Worm (Caenorhabditis elegans) whole organism, young adult: ENCODE measurements around the gene lelo-3.
A peak's percentile ranks its signal among the peaks of the same experiment; 100 is the strongest.

ENCODE experiments used
- B0035.1 ChIP-seq: sonication (generic microtip); optimal IDR thresholded peaks from 2 replicates; lab custom pipeline; 2016; ENCODE audit warnings: missing genetic modification characterization, mild to moderate bottlenecking, missing compliant biosample characterization, missing genotype, missing genetic modification reagents
- D2030.7 ChIP-seq: fragments of 200-800 bp; sonication (Bioruptor generic); IDR thresholded peaks from 2 replicates; pipeline ENCODE4 v1.3.6; 2022; ENCODE audit warnings: missing genetic modification reagents, missing genetic modification characterization, missing compliant biosample characterization
- F23B12.7 ChIP-seq: sonication (generic microtip); optimal IDR thresholded peaks from 2 replicates; lab custom pipeline; 2017; ENCODE audit warnings: missing genetic modification characterization, mild to moderate bottlenecking, missing compliant biosample characterization, antibody characterized with exemption, moderate library complexity; ENCODE audit not compliant: insufficient read depth
- F49E8.2 ChIP-seq: sonication (generic microtip); optimal IDR thresholded peaks from 3 replicates; lab custom pipeline; 2017; ENCODE audit warnings: missing genetic modification characterization, mild to moderate bottlenecking, missing compliant biosample characterization, antibody characterized with exemption, moderate library complexity; ENCODE audit not compliant: insufficient read depth
- F57A8.1 ChIP-seq: fragments of 200-800 bp; sonication (Bioruptor generic); optimal IDR thresholded peaks from 2 replicates; lab custom pipeline; 2018; ENCODE audit warnings: mild to moderate bottlenecking, missing genetic modification characterization, moderate library complexity, missing compliant biosample characterization
- T26A5.8 ChIP-seq: sonication (generic microtip); optimal IDR thresholded peaks from 2 replicates; lab custom pipeline; 2016; ENCODE audit warnings: missing genetic modification characterization, missing compliant biosample characterization
- Y53G8AR.9 ChIP-seq: fragments of 200-800 bp; sonication (Bioruptor generic); conservative IDR thresholded peaks from 2 replicates; pipeline ENCODE4 v1.3.6; 2022; ENCODE audit warnings: missing genetic modification reagents, missing genetic modification characterization, missing compliant biosample characterization
- Y56A3A.18 ChIP-seq: fragments of 200-800 bp; sonication (Bioruptor generic); IDR thresholded peaks from 2 replicates; pipeline ENCODE4 v1.3.6; 2022; ENCODE audit warnings: missing genetic modification reagents, missing genetic modification characterization, missing compliant biosample characterization
- Y67H2A.10 ChIP-seq: fragments of 200-800 bp; sonication (Bioruptor generic); conservative IDR thresholded peaks from 2 replicates; pipeline ENCODE4 v1.3.6; 2022; ENCODE audit warnings: missing genetic modification reagents, missing genetic modification characterization, missing compliant biosample characterization
- ZK185.1 ChIP-seq: sonication (generic microtip); optimal IDR thresholded peaks from 2 replicates; lab custom pipeline; 2016; ENCODE audit warnings: mild to moderate bottlenecking, missing genetic modification characterization, missing compliant biosample characterization; ENCODE audit not compliant: poor library complexity, severe bottlenecking
- ama-1 ChIP-seq, 3 experiments: fragments of 150-350 bp in 1 of 3; sonication (generic microtip) in 2 of 3; optimal IDR thresholded peaks; 2 replicates each; lab custom pipeline; 2014 to 2018; ENCODE audit warnings: missing biosample characterization in 2 of 3, missing genetic modification characterization in 2 of 3, missing genetic modification reagents in 2 of 3
- attf-5 ChIP-seq: fragments of 200-800 bp; sonication (Bioruptor generic); optimal IDR thresholded peaks from 2 replicates; lab custom pipeline; 2018; ENCODE audit warnings: mild to moderate bottlenecking, missing genetic modification characterization, missing compliant biosample characterization
- bed-1 ChIP-seq: fragments of 200-800 bp; sonication (Bioruptor generic); IDR thresholded peaks from 2 replicates; pipeline ENCODE4 v1.3.6; 2022; ENCODE audit warnings: missing genetic modification reagents, missing genetic modification characterization, missing compliant biosample characterization
- ceh-27 ChIP-seq: fragments of 200-800 bp; sonication (Bioruptor generic); optimal IDR thresholded peaks from 2 replicates; lab custom pipeline; 2018; ENCODE audit warnings: mild to moderate bottlenecking, missing genetic modification characterization, moderate library complexity, missing compliant biosample characterization
- ceh-79 ChIP-seq: sonication (generic microtip); optimal IDR thresholded peaks from 2 replicates; lab custom pipeline; 2017; ENCODE audit warnings: mild to moderate bottlenecking, missing genetic modification characterization, missing compliant biosample characterization
- die-1 ChIP-seq: sonication (generic microtip); optimal IDR thresholded peaks from 2 replicates; lab custom pipeline; 2016; ENCODE audit warnings: missing genotype, mild to moderate bottlenecking, missing genetic modification characterization, missing compliant biosample characterization
- dox-1 ChIP-seq: fragments of 200-800 bp; sonication (Bioruptor generic); IDR thresholded peaks from 2 replicates; pipeline ENCODE4 v1.3.6; 2022; ENCODE audit warnings: missing genetic modification reagents, missing genetic modification characterization, missing compliant biosample characterization
- gei-17 ChIP-seq: fragments of 200-800 bp; sonication (Bioruptor generic); optimal IDR thresholded peaks from 2 replicates; lab custom pipeline; 2018; ENCODE audit warnings: mild to moderate bottlenecking, missing genetic modification characterization, missing compliant biosample characterization
- hlh-26 ChIP-seq: fragments of 200-800 bp; sonication (Bioruptor generic); conservative IDR thresholded peaks from 2 replicates; pipeline ENCODE4 v1.3.6; 2022; ENCODE audit warnings: missing genetic modification reagents, missing genetic modification characterization, missing compliant biosample characterization
- hmg-1.2 ChIP-seq: fragments of 200-800 bp; sonication (Bioruptor generic); IDR thresholded peaks from 2 replicates; pipeline ENCODE4 v1.3.6; 2022; ENCODE audit warnings: missing genetic modification reagents, missing genetic modification characterization, missing compliant biosample characterization
- hsf-1 ChIP-seq: fragments of 200-800 bp; sonication (Bioruptor generic); IDR thresholded peaks from 2 replicates; pipeline ENCODE4 v1.3.6; 2022; ENCODE audit warnings: missing genetic modification reagents, missing genetic modification characterization, missing compliant biosample characterization
- lag-1 ChIP-seq: fragments of 200-800 bp; sonication (Bioruptor generic); IDR thresholded peaks from 2 replicates; pipeline ENCODE4 v1.3.6; 2022; ENCODE audit warnings: missing genetic modification reagents, missing genetic modification characterization, missing compliant biosample characterization
- lin-35 ChIP-seq, 3 experiments: fragments of 150-350 bp in 2 of 3; sonication (generic microtip) in 1 of 3; optimal IDR thresholded peaks; 2 replicates each; lab custom pipeline; 2014 to 2018; ENCODE audit warnings: missing biosample characterization in 3 of 3, missing genetic modification characterization in 3 of 3, missing genetic modification reagents in 3 of 3
- madf-10 ChIP-seq: sonication (generic microtip); optimal IDR thresholded peaks from 2 replicates; lab custom pipeline; 2016; ENCODE audit warnings: mild to moderate bottlenecking, missing genetic modification characterization, missing compliant biosample characterization
- mcd-1 ChIP-seq: fragments of 200-800 bp; sonication (Bioruptor generic); IDR thresholded peaks from 2 replicates; pipeline ENCODE4 v1.3.6; 2022; ENCODE audit warnings: missing genetic modification reagents, missing genetic modification characterization, missing compliant biosample characterization
- nfya-1 ChIP-seq: sonication (generic microtip); optimal IDR thresholded peaks from 2 replicates; lab custom pipeline; 2017; ENCODE audit warnings: antibody characterized with exemption, missing compliant biosample characterization, missing genetic modification characterization, borderline replicate concordance; ENCODE audit not compliant: insufficient read depth
- nhr-80 ChIP-seq: sonication (generic microtip); optimal IDR thresholded peaks from 2 replicates; lab custom pipeline; 2016; ENCODE audit warnings: missing genetic modification characterization, missing compliant biosample characterization
- pbrm-1 ChIP-seq: fragments of 200-800 bp; sonication (Bioruptor generic); IDR thresholded peaks from 2 replicates; pipeline ENCODE4 v1.3.6; 2022; ENCODE audit warnings: missing genetic modification reagents, missing genetic modification characterization, missing compliant biosample characterization
- rcor-1 ChIP-seq: fragments of 200-800 bp; sonication (Bioruptor generic); IDR thresholded peaks from 2 replicates; pipeline ENCODE4 v1.3.6; 2022; ENCODE audit warnings: missing genetic modification reagents, missing genetic modification characterization, missing compliant biosample characterization
- rec-8 ChIP-seq, 2 experiments: sonication (generic microtip); optimal IDR thresholded peaks; 2 replicates each; lab custom pipeline; 2016; ENCODE audit warnings: mild to moderate bottlenecking in 2 of 2, missing genetic modification characterization in 2 of 2, missing genetic modification reagents in 2 of 2, missing genotype in 2 of 2, missing biosample characterization in 1 of 2, missing compliant biosample characterization in 1 of 2, moderate library complexity in 1 of 2
- sdz-38 ChIP-seq: sonication (generic microtip); optimal IDR thresholded peaks from 2 replicates; lab custom pipeline; 2016; ENCODE audit warnings: missing genotype, missing genetic modification characterization, missing compliant biosample characterization
- unc-62 ChIP-seq: fragments of 150-350 bp; optimal IDR thresholded peaks from 2 replicates; lab custom pipeline; 2014; ENCODE audit warnings: missing biosample characterization, missing genetic modification reagents, missing genetic modification characterization
- zim-3 ChIP-seq: sonication (generic microtip); optimal IDR thresholded peaks from 2 replicates; lab custom pipeline; 2017; ENCODE audit warnings: mild to moderate bottlenecking, missing genetic modification characterization, moderate library complexity, missing compliant biosample characterization
- ztf-6 ChIP-seq: fragments of 200-800 bp; sonication (Bioruptor generic); IDR thresholded peaks from 2 replicates; pipeline ENCODE4 v1.3.6; 2022; ENCODE audit warnings: missing genetic modification reagents, missing genetic modification characterization, missing compliant biosample characterization

The lelo-3 gene

DNA sequence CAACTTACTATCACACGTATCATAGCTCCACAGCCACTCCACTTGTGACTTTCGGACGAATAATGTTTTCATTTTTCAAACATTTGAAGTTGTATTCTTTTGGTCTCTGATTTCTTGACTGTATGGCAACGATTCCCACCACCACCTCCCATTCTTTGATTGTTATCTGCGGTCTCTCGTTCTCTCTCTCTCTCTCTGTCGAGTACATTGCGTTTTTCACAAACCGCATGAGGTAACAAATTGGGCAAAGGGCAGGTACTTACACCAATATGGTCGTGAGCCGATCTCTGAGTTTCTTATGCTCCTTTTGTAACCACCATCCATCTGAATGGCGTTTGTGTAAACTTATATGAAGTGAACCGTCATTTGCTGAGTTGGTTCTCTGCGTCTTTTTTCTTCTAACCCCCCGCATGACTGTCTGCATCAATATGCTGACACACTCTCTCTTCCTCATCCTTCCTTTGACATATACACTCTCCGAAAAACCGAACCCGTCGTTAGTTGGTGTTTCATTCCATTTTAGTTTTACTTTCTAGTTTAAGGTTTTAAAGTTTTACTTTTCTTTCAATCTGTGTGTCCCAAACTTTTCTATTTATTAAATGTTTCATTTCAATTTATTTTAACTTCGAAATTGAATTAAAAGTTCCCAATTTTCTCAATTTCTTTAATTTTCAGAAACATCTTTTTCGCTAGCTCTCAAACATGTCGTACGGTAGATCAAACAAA is 35.4 kb upstream of the lelo-3 start, which contains the start of gene gln-1 (continued):
- no peak for TF ChIP-seq Y53G8AR.9 (GFP tag; lab: Robert Waterston, UW)
- peak; percentile 95 for TF ChIP-seq nhr-80 (tag; lab: Kevin White, UChicago)
- no peak for TF ChIP-seq pbrm-1 (GFP tag; lab: Robert Waterston, UW)
- TF ChIP-seq ZK185.1 = peak; percentile 4
- no peak for TF ChIP-seq mcd-1
- peak; percentile 5 for TF ChIP-seq madf-10
- no peak for TF ChIP-seq ceh-27 (GFP tag; lab: Kevin White, UChicago)
- no peak for TF ChIP-seq bed-1 (GFP tag; lab: Robert Waterston, UW)
- no peak for TF ChIP-seq sdz-38
- TF ChIP-seq F57A8.1 = no peak
- 0 out of 2 replicates have a peak, but pooled peaks have one; percentile 53 for TF ChIP-seq dox-1
- peak; percentile 35; the same call in 1 of the 2 replicates for TF ChIP-seq hmg-1.2 (GFP tag; lab: Robert Waterston, UW)
- TF ChIP-seq zim-3 (tag; lab: Kevin White, UChicago) = no peak
- no peak for TF ChIP-seq F23B12.7

DNA sequence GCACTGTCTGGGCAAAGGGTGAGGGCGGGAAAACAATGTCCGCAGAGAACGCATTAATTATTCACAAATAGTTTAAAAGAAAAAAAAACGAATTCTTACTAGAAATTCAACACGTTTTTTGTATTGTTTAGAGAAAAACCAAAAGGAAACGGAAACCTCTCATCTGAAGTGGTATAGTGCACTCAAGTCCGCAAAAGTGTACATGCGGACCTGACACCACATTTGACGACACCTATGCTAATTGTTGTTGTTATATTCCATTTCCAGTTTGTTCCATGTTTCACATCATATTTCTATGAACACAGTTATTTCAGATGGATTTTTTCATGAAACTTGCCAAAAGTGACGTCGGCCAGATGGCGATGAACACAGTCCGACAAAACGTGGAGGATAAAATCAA is 30.4 kb upstream of the lelo-3 start, which contains the start of gene C45B2.6:
C45B2.6 (plus strand) TSS at position 136 of the 400 bp plus-strand sequence.
- TF ChIP-seq T26A5.8 (no peak), hmg-1.2 (GFP tag; lab: Robert Waterston, UW) (0 out of 2 replicates have a peak, but pooled peaks have one; percentile 9), B0035.1 (tag; lab: Kevin White, UChicago) (no peak), lin-35 (GFP tag; optimal IDR thresholded peaks at IDR 0.05; lab: Kevin White, UChicago) (no peak), ceh-27 (GFP tag; lab: Kevin White, UChicago) (peak; percentile 28)

DNA sequence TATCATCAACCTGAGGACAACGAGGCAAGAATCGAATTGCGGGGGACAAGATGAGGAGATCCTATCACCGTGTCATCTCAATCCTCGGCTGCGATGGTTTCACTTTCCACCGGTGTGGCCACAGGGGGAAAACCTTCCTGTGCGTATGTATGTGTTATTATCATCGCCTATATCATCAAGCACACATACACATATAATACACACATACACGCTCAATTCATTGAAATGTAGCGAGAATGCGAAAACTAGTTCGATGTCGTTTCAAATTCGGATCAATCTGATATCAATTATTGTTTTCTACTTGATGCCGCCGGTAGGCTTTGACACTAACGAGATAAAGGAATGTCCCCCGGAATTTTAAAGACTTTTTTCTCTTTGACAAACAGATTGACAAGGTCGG is 28.5 kb upstream of the lelo-3 start:
- TF ChIP-seq sdz-38 (no peak), attf-5 (GFP tag; lab: Kevin White, UChicago) (no peak), hlh-26 (no peak), Y56A3A.18 (no peak), D2030.7 (no peak), gei-17 (GFP tag; lab: Kevin White, UChicago) (no peak), hsf-1 (GFP tag; lab: Robert Waterston, UW) (no peak), rec-8 (tag; optimal IDR thresholded peaks at IDR 0.05; lab: Kevin White, UChicago) (no peak), rcor-1 (GFP tag; lab: Robert Waterston, UW) (no peak), pbrm-1 (GFP tag; lab: Robert Waterston, UW) (no peak), unc-62 (no peak), lag-1 (GFP tag; lab: Robert Waterston, UW) (no peak), nhr-80 (tag; lab: Kevin White, UChicago) (no peak), die-1 (tag; lab: Kevin White, UChicago) (no peak), nfya-1 (tag; lab: Kevin White, UChicago) (no peak), F49E8.2 (tag; lab: Kevin White, UChicago) (no peak), ztf-6 (no peak), ama-1 (optimal IDR thresholded peaks at IDR 0.05; lab: Kevin White, UChicago) (no peak), ama-1 (GFP tag; optimal IDR thresholded peaks at IDR 0.05; lab: Kevin White, UChicago) (no peak)
- TF ChIP-seq, all 124 proteins: peak for 0

DNA sequence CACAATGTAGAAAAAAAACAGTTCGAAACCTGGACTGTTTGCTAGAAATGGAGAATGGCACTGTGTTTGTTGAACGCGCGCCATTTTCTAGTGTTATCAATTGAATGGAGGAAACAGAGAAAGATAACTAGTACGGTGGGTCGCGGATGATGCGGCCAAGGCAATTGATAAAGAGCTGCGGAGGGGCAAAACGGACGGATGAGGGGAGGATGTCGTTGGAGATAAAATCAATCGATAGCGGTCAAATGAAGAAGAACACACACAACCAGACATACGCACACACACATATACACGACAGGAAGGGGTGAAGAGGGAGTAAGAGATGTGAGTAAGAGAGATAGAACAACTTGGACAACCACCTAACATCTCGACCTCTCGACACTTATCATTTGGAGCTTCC is 27.7 kb upstream of the lelo-3 start:
- TF ChIP-seq Y67H2A.10 (GFP tag; lab: Robert Waterston, UW) (no peak), ceh-79 (tag; lab: Kevin White, UChicago) (no peak), nhr-80 (tag; lab: Kevin White, UChicago) (peak; percentile 43)
- TF ChIP-seq, all 124 proteins: peak for 1
